Worm (Caenorhabditis elegans) whole organism, L1 larva: ENCODE data around the gene R160.10.

Experiments used
- C16A3.4 ChIP-seq: fragments of 150-350 bp; optimal IDR thresholded peaks from 2 replicates; lab custom pipeline; 2014; ENCODE audit warnings: missing biosample characterization, missing genetic modification characterization
- ama-1 ChIP-seq: fragments of 150-350 bp; optimal IDR thresholded peaks from 2 replicates; lab custom pipeline; 2014
- blmp-1 ChIP-seq: fragments of 150-350 bp; optimal IDR thresholded peaks from 2 replicates; lab custom pipeline; 2014; ENCODE audit warnings: missing biosample characterization, missing genetic modification characterization
- ceh-8 ChIP-seq: fragments of 200-800 bp; sonication (Bioruptor generic); optimal IDR thresholded peaks from 2 replicates; lab custom pipeline; 2018; ENCODE audit warnings: mild to moderate bottlenecking, missing genetic modification characterization, moderate library complexity, missing compliant biosample characterization
- ceh-82 ChIP-seq, 3 experiments: fragments of 150-350 bp in 1 of 3; sonication (generic microtip) in 2 of 3; optimal IDR thresholded peaks; 2 replicates each; lab custom pipeline; 2014 to 2017; ENCODE audit warnings: missing biosample characterization in 3 of 3, missing genetic modification characterization in 3 of 3
- ceh-88 ChIP-seq: fragments of 200-800 bp; sonication (Bioruptor generic); IDR thresholded peaks from 2 replicates; pipeline ENCODE4 v1.3.6; 2022; ENCODE audit warnings: missing genetic modification characterization, missing compliant biosample characterization
- ceh-90 ChIP-seq: sonication (generic microtip); optimal IDR thresholded peaks from 2 replicates; lab custom pipeline; 2016; ENCODE audit warnings: missing genetic modification characterization, missing compliant biosample characterization
- dsc-1 ChIP-seq: sonication (generic microtip); optimal IDR thresholded peaks from 2 replicates; lab custom pipeline; 2016; ENCODE audit warnings: mild to moderate bottlenecking, missing genetic modification characterization, missing compliant biosample characterization
- efl-1 ChIP-seq, 4 experiments: fragments of 150-350 bp; optimal IDR thresholded peaks in 3 of 4; peaks in 1 of 4; 1 replicate in 1 of 4; 2 replicates in 3 of 4; lab custom pipeline; 2014; ENCODE audit warnings: missing biosample characterization in 2 of 4, missing genetic modification characterization in 2 of 4, missing genetic modification reagents in 2 of 4
- efl-3 ChIP-seq: fragments of 200-800 bp; sonication (Bioruptor generic); optimal IDR thresholded peaks from 2 replicates; lab custom pipeline; 2018; ENCODE audit warnings: mild to moderate bottlenecking, missing genetic modification characterization, missing compliant biosample characterization
- egl-27 ChIP-seq, 2 experiments: fragments of 150-350 bp in 1 of 2; sonication (generic microtip); optimal IDR thresholded peaks; 3 replicates each; lab custom pipeline; 2017 to 2018; ENCODE audit warnings: missing biosample characterization in 2 of 2, missing genetic modification characterization in 2 of 2, missing genetic modification reagents in 2 of 2
- elt-2 ChIP-seq: sonication (generic microtip); optimal IDR thresholded peaks from 2 replicates; lab custom pipeline; 2016; ENCODE audit warnings: missing genetic modification characterization, mild to moderate bottlenecking, inconsistent platforms, missing compliant biosample characterization, missing genetic modification reagents
- elt-3 ChIP-seq, 6 experiments: fragments of 150-350 bp in 1 of 6; sonication (generic microtip); optimal IDR thresholded peaks; 2 replicates each; lab custom pipeline; 2017 to 2018; ENCODE audit warnings: missing biosample characterization in 6 of 6, missing genetic modification characterization in 6 of 6, inconsistent platforms in 1 of 6
- ets-5 ChIP-seq: fragments of 200-800 bp; sonication (Bioruptor generic); IDR thresholded peaks from 2 replicates; pipeline ENCODE4 v1.3.6; 2022; ENCODE audit warnings: missing genetic modification characterization, missing compliant biosample characterization
- fkh-10 ChIP-seq: sonication (generic microtip); optimal IDR thresholded peaks from 2 replicates; lab custom pipeline; 2017; ENCODE audit warnings: missing biosample characterization, missing genetic modification reagents, missing genetic modification characterization
- hlh-17 ChIP-seq: fragments of 200-800 bp; sonication (Bioruptor generic); optimal IDR thresholded peaks from 2 replicates; lab custom pipeline; 2018; ENCODE audit warnings: missing genetic modification characterization, mild to moderate bottlenecking, missing compliant biosample characterization, moderate library complexity, borderline replicate concordance
- hpl-2 ChIP-seq: fragments of 150-350 bp; optimal IDR thresholded peaks from 2 replicates; lab custom pipeline; 2014; ENCODE audit warnings: missing biosample characterization, missing genetic modification reagents, missing genetic modification characterization
- irx-1 ChIP-seq: sonication (generic microtip); optimal IDR thresholded peaks from 2 replicates; lab custom pipeline; 2016; ENCODE audit warnings: missing genetic modification characterization, missing compliant biosample characterization
- isw-1 ChIP-seq: fragments of 200-800 bp; sonication (Bioruptor generic); IDR thresholded peaks from 2 replicates; pipeline ENCODE4 v1.3.6; 2022; ENCODE audit warnings: missing genetic modification characterization, missing compliant biosample characterization
- lin-13 ChIP-seq: fragments of 150-350 bp; optimal IDR thresholded peaks from 2 replicates; lab custom pipeline; 2014; ENCODE audit warnings: missing biosample characterization, missing genetic modification reagents, missing genetic modification characterization
- lin-15B ChIP-seq: fragments of 150-350 bp; sonication (generic microtip); optimal IDR thresholded peaks from 3 replicates; lab custom pipeline; 2014; ENCODE audit warnings: missing biosample characterization, missing genetic modification characterization
- lin-39 ChIP-seq: fragments of 150-350 bp; optimal IDR thresholded peaks from 2 replicates; lab custom pipeline; 2014; ENCODE audit warnings: missing biosample characterization, missing genetic modification reagents, missing genetic modification characterization
- lir-3 ChIP-seq: sonication (generic microtip); optimal IDR thresholded peaks from 2 replicates; lab custom pipeline; 2016; ENCODE audit warnings: mild to moderate bottlenecking, missing genetic modification characterization, moderate library complexity, missing compliant biosample characterization; ENCODE audit not compliant: poor library complexity
- lsy-2 ChIP-seq, 2 experiments: fragments of 150-350 bp; optimal IDR thresholded peaks; 2 replicates each; lab custom pipeline; 2014; ENCODE audit warnings: missing biosample characterization in 2 of 2, missing genetic modification characterization in 2 of 2
- mab-9 ChIP-seq: fragments of 200-800 bp; sonication (Bioruptor generic); IDR thresholded peaks from 2 replicates; pipeline ENCODE4 v1.3.6; 2022; ENCODE audit warnings: missing genetic modification reagents, missing genetic modification characterization, missing compliant biosample characterization
- nhr-11 ChIP-seq: fragments of 150-350 bp; optimal IDR thresholded peaks from 2 replicates; lab custom pipeline; 2014; ENCODE audit warnings: missing biosample characterization, missing genetic modification characterization
- nhr-47 ChIP-seq: sonication (generic microtip); optimal IDR thresholded peaks from 2 replicates; lab custom pipeline; 2016; ENCODE audit warnings: mild to moderate bottlenecking, missing genetic modification characterization, moderate library complexity, missing compliant biosample characterization
- nhr-71 ChIP-seq: sonication (generic microtip); optimal IDR thresholded peaks from 2 replicates; lab custom pipeline; 2016; ENCODE audit warnings: mild to moderate bottlenecking, missing genetic modification characterization, moderate library complexity, missing compliant biosample characterization
- nhr-76 ChIP-seq: sonication (generic microtip); optimal IDR thresholded peaks from 2 replicates; lab custom pipeline; 2017; ENCODE audit warnings: missing biosample characterization, missing genetic modification characterization
- nhr-77 ChIP-seq: fragments of 150-350 bp; optimal IDR thresholded peaks from 2 replicates; lab custom pipeline; 2014; ENCODE audit warnings: missing biosample characterization, missing genetic modification characterization
- nhr-85 ChIP-seq: sonication (generic microtip); peaks from one replicate; lab custom pipeline; 2016; ENCODE audit warnings: missing genetic modification characterization, inconsistent platforms, missing compliant biosample characterization
- nhr-90 ChIP-seq: sonication (generic microtip); optimal IDR thresholded peaks from 2 replicates; lab custom pipeline; 2016; ENCODE audit warnings: mild to moderate bottlenecking, missing genetic modification characterization, missing compliant biosample characterization; ENCODE audit not compliant: poor library complexity
- pag-3 ChIP-seq: sonication (generic microtip); optimal IDR thresholded peaks from 2 replicates; lab custom pipeline; 2017; ENCODE audit warnings: missing genetic modification characterization, mild to moderate bottlenecking, missing compliant biosample characterization, antibody characterized with exemption, borderline replicate concordance; ENCODE audit not compliant: insufficient read depth
- pqm-1 ChIP-seq: sonication (generic microtip); optimal IDR thresholded peaks from 3 replicates; lab custom pipeline; 2017; ENCODE audit warnings: missing biosample characterization, missing genetic modification characterization
- rnt-1 ChIP-seq: sonication (generic microtip); optimal IDR thresholded peaks from 2 replicates; lab custom pipeline; 2016; ENCODE audit warnings: mild to moderate bottlenecking, missing genetic modification characterization, moderate library complexity, missing compliant biosample characterization
- snpc-4 ChIP-seq: fragments of 150-350 bp; optimal IDR thresholded peaks from 2 replicates; lab custom pipeline; 2014; ENCODE audit warnings: missing biosample characterization, missing genetic modification characterization
- swsn-7 ChIP-seq: sonication (generic microtip); optimal IDR thresholded peaks from 2 replicates; lab custom pipeline; 2016; ENCODE audit warnings: missing genetic modification characterization, missing compliant biosample characterization
- tbx-2 ChIP-seq: sonication (generic microtip); optimal IDR thresholded peaks from 2 replicates; lab custom pipeline; 2016; ENCODE audit warnings: missing genetic modification characterization, missing compliant biosample characterization
- unc-130 ChIP-seq: fragments of 150-350 bp; optimal IDR thresholded peaks from 2 replicates; lab custom pipeline; 2017; ENCODE audit warnings: missing biosample characterization, missing genetic modification characterization, inconsistent platforms
- unc-30 ChIP-seq: sonication (generic microtip); optimal IDR thresholded peaks from 2 replicates; lab custom pipeline; 2017; ENCODE audit warnings: missing biosample characterization, missing genetic modification characterization
- unc-62 ChIP-seq: fragments of 150-350 bp; optimal IDR thresholded peaks from 2 replicates; lab custom pipeline; 2014; ENCODE audit warnings: missing biosample characterization, missing genetic modification reagents, missing genetic modification characterization

Gene R160.10

ce11 chrX:4395073-4395850 lies 27.9 kb upstream of the R160.10 start (continued):
- TF ChIP-seq efl-1 (optimal IDR thresholded peaks at IDR 0.05; lab: Kevin White, UChicago) (peak; percentile 47 to 54), efl-1 (GFP tag; optimal IDR thresholded peaks at IDR 0.05 in 1 of 2; lab: Kevin White, UChicago) (peak in 1 of 2 experiments; percentile 7), isw-1 (GFP tag; lab: Robert Waterston, UW) (peak; percentile 14), hlh-17 (GFP tag; lab: Kevin White, UChicago) (no peak), nhr-47 (tag; lab: Kevin White, UChicago) (peak; percentile 84), efl-3 (peak; percentile 53), ceh-90 (no peak), nhr-11 (tag; lab: Kevin White, UChicago) (no peak), lin-15B (tag; lab: Kevin White, UChicago) (no peak), ets-5 (GFP tag; lab: Robert Waterston, UW) (no peak), ceh-88 (GFP tag; lab: Robert Waterston, UW) (0 out of 2 replicates have a peak, but pooled peaks have one; percentile 40), rnt-1 (tag; lab: Kevin White, UChicago) (peak; percentile 84), unc-130 (tag; lab: Kevin White, UChicago) (peak; percentile 7), mab-9 (GFP tag; lab: Robert Waterston, UW) (no peak), lir-3 (tag; lab: Kevin White, UChicago) (peak; percentile 37), unc-62 (GFP tag; lab: Kevin White, UChicago) (no peak), ama-1 (lab: Kevin White, UChicago) (no peak), elt-2 (tag; lab: Kevin White, UChicago) (peak; percentile 57), irx-1 (tag; lab: Kevin White, UChicago) (peak; percentile 45), blmp-1 (peak; percentile 26), nhr-71 (peak; percentile 74), nhr-76 (tag; lab: Kevin White, UChicago) (no peak), ceh-8 (GFP tag; lab: Kevin White, UChicago) (no peak), fkh-10 (no peak), tbx-2 (tag; lab: Kevin White, UChicago) (peak; percentile 76), lsy-2 (tag; optimal IDR thresholded peaks at IDR 0.05; lab: Kevin White, UChicago) (peak; percentile 51 to 68), hpl-2 (peak; percentile 66), snpc-4 (tag; lab: Kevin White, UChicago) (peak; percentile 39), dsc-1 (tag; lab: Kevin White, UChicago) (peak; percentile 87), lin-39 (peak; percentile 62), pag-3 (tag; lab: Kevin White, UChicago) (no peak), pqm-1 (tag; lab: Kevin White, UChicago) (no peak), elt-3 (tag; optimal IDR thresholded peaks at IDR 0.05; lab: Kevin White, UChicago) (peak in 3 of 6 experiments; percentile 34 to 73 (median 63)), swsn-7 (tag; lab: Kevin White, UChicago) (peak; percentile 68), ceh-82 (tag; optimal IDR thresholded peaks at IDR 0.05; lab: Kevin White, UChicago) (peak; percentile 53 to 80 (median 54)), nhr-90 (tag; lab: Kevin White, UChicago) (peak; percentile 88), nhr-85 (tag; lab: Kevin White, UChicago) (peak; percentile 85), lin-13 (no peak), C16A3.4 (peak; percentile 77), nhr-77 (peak; percentile 78), unc-30 (no peak), egl-27 (tag; optimal IDR thresholded peaks at IDR 0.05; lab: Kevin White, UChicago) (no peak)
- TF ChIP-seq, all 84 proteins: peak for 47
